Worm (Caenorhabditis elegans) whole organism, young adult: ENCODE results near the gene K01G5.10.

Experiments
- B0035.1 ChIP-seq: sonication (generic microtip); optimal IDR thresholded peaks from 2 replicates; lab custom pipeline; 2016; ENCODE audit warnings: missing genetic modification characterization, mild to moderate bottlenecking, missing compliant biosample characterization, missing genotype, missing genetic modification reagents
- B0261.1 ChIP-seq: sonication (generic microtip); optimal IDR thresholded peaks from 2 replicates; lab custom pipeline; 2016; ENCODE audit warnings: mild to moderate bottlenecking, missing genetic modification characterization, moderate library complexity, missing compliant biosample characterization
- B0336.3 ChIP-seq: fragments of 200-800 bp; sonication (Bioruptor generic); IDR thresholded peaks from 2 replicates; pipeline ENCODE4 v1.3.6; 2022; ENCODE audit warnings: missing genetic modification characterization, missing compliant biosample characterization
- C06A6.2 ChIP-seq: fragments of 200-800 bp; sonication (Bioruptor generic); conservative IDR thresholded peaks from 2 replicates; pipeline ENCODE4 v1.3.6; 2022; ENCODE audit warnings: missing genetic modification characterization, missing compliant biosample characterization
- D2030.7 ChIP-seq: fragments of 200-800 bp; sonication (Bioruptor generic); IDR thresholded peaks from 2 replicates; pipeline ENCODE4 v1.3.6; 2022; ENCODE audit warnings: missing genetic modification reagents, missing genetic modification characterization, missing compliant biosample characterization
- F10E7.11 ChIP-seq: sonication (generic microtip); optimal IDR thresholded peaks from 2 replicates; lab custom pipeline; 2017; ENCODE audit warnings: mild to moderate bottlenecking, missing genetic modification characterization, moderate library complexity, missing compliant biosample characterization
- F22D6.2 ChIP-seq: sonication (generic microtip); optimal IDR thresholded peaks from 2 replicates; lab custom pipeline; 2016; ENCODE audit warnings: mild to moderate bottlenecking, missing genetic modification characterization, missing compliant biosample characterization
- F23B12.7 ChIP-seq: sonication (generic microtip); optimal IDR thresholded peaks from 2 replicates; lab custom pipeline; 2017; ENCODE audit warnings: missing genetic modification characterization, mild to moderate bottlenecking, missing compliant biosample characterization, antibody characterized with exemption, moderate library complexity; ENCODE audit not compliant: insufficient read depth
- F49E8.2 ChIP-seq: sonication (generic microtip); optimal IDR thresholded peaks from 3 replicates; lab custom pipeline; 2017; ENCODE audit warnings: missing genetic modification characterization, mild to moderate bottlenecking, missing compliant biosample characterization, antibody characterized with exemption, moderate library complexity; ENCODE audit not compliant: insufficient read depth
- F52B5.7 ChIP-seq: sonication (generic microtip); optimal IDR thresholded peaks from 2 replicates; lab custom pipeline; 2016; ENCODE audit warnings: mild to moderate bottlenecking, missing genetic modification characterization, missing compliant biosample characterization
- F57A8.1 ChIP-seq: fragments of 200-800 bp; sonication (Bioruptor generic); optimal IDR thresholded peaks from 2 replicates; lab custom pipeline; 2018; ENCODE audit warnings: mild to moderate bottlenecking, missing genetic modification characterization, moderate library complexity, missing compliant biosample characterization
- K11D2.4 ChIP-seq: fragments of 200-800 bp; sonication (Bioruptor generic); IDR thresholded peaks from 2 replicates; pipeline ENCODE4 v1.3.6; 2022; ENCODE audit warnings: missing genetic modification reagents, missing genetic modification characterization, missing compliant biosample characterization
- T07F8.4 ChIP-seq: sonication (generic microtip); optimal IDR thresholded peaks from 2 replicates; lab custom pipeline; 2016; ENCODE audit warnings: mild to moderate bottlenecking, missing genetic modification characterization, moderate library complexity, missing compliant biosample characterization
- Y56A3A.18 ChIP-seq: fragments of 200-800 bp; sonication (Bioruptor generic); IDR thresholded peaks from 2 replicates; pipeline ENCODE4 v1.3.6; 2022; ENCODE audit warnings: missing genetic modification reagents, missing genetic modification characterization, missing compliant biosample characterization
- ZK185.1 ChIP-seq: sonication (generic microtip); optimal IDR thresholded peaks from 2 replicates; lab custom pipeline; 2016; ENCODE audit warnings: mild to moderate bottlenecking, missing genetic modification characterization, missing compliant biosample characterization; ENCODE audit not compliant: poor library complexity, severe bottlenecking
- akir-1 ChIP-seq: fragments of 200-800 bp; sonication (Bioruptor generic); optimal IDR thresholded peaks from 2 replicates; lab custom pipeline; 2018; ENCODE audit warnings: mild to moderate bottlenecking, missing genetic modification characterization, moderate library complexity, missing compliant biosample characterization
- attf-3 ChIP-seq: fragments of 200-800 bp; sonication (Bioruptor generic); conservative IDR thresholded peaks from 2 replicates; pipeline ENCODE4 v1.3.6; 2022; ENCODE audit warnings: missing genetic modification reagents, missing genetic modification characterization, missing compliant biosample characterization
- cebp-1 ChIP-seq, 2 experiments: fragments of 200-800 bp in 1 of 2; sonication (Bioruptor generic) in 1 of 2; sonication (generic microtip) in 1 of 2; IDR thresholded peaks in 1 of 2; optimal IDR thresholded peaks in 1 of 2; 2 replicates each; pipeline versions ENCODE4 v1.3.6 to Lab custom; 2017 to 2022; ENCODE audit warnings: missing compliant biosample characterization in 2 of 2, missing genetic modification characterization in 2 of 2, mild to moderate bottlenecking in 1 of 2, missing genetic modification reagents in 1 of 2, moderate library complexity in 1 of 2
- ceh-100 ChIP-seq: fragments of 200-800 bp; sonication (Bioruptor generic); IDR thresholded peaks from 2 replicates; pipeline ENCODE4 v1.3.6; 2022; ENCODE audit warnings: missing genetic modification reagents, missing genetic modification characterization, missing compliant biosample characterization
- ceh-40 ChIP-seq: fragments of 200-800 bp; sonication (Bioruptor generic); IDR thresholded peaks from 2 replicates; pipeline ENCODE4 v1.3.6; 2022; ENCODE audit warnings: missing genetic modification characterization, missing compliant biosample characterization
- chd-7 ChIP-seq: sonication (generic microtip); optimal IDR thresholded peaks from 2 replicates; lab custom pipeline; 2016; ENCODE audit warnings: mild to moderate bottlenecking, missing genetic modification characterization, moderate library complexity, missing compliant biosample characterization
- die-1 ChIP-seq: sonication (generic microtip); optimal IDR thresholded peaks from 2 replicates; lab custom pipeline; 2016; ENCODE audit warnings: missing genotype, mild to moderate bottlenecking, missing genetic modification characterization, missing compliant biosample characterization
- egl-18 ChIP-seq: fragments of 200-800 bp; sonication (Bioruptor generic); IDR thresholded peaks from 2 replicates; pipeline ENCODE4 v1.3.6; 2022; ENCODE audit warnings: missing genetic modification reagents, missing genetic modification characterization, missing compliant biosample characterization
- fkh-3 ChIP-seq: sonication (generic microtip); optimal IDR thresholded peaks from 2 replicates; lab custom pipeline; 2016; ENCODE audit warnings: mild to moderate bottlenecking, missing genetic modification characterization, missing compliant biosample characterization
- hmg-20 ChIP-seq: fragments of 200-800 bp; sonication (Bioruptor generic); IDR thresholded peaks from 2 replicates; pipeline ENCODE4 v1.3.6; 2022; ENCODE audit warnings: missing genetic modification reagents, missing genetic modification characterization, missing compliant biosample characterization
- lsl-1 ChIP-seq: fragments of 200-800 bp; sonication (Bioruptor generic); optimal IDR thresholded peaks from 2 replicates; lab custom pipeline; 2018; ENCODE audit warnings: mild to moderate bottlenecking, missing genetic modification characterization, moderate library complexity, missing compliant biosample characterization
- lsy-27 ChIP-seq: sonication (generic microtip); optimal IDR thresholded peaks from 2 replicates; lab custom pipeline; 2017; ENCODE audit warnings: missing genetic modification characterization, mild to moderate bottlenecking, missing compliant biosample characterization, antibody characterized with exemption, missing genotype, borderline replicate concordance; ENCODE audit not compliant: insufficient read depth
- madf-10 ChIP-seq: sonication (generic microtip); optimal IDR thresholded peaks from 2 replicates; lab custom pipeline; 2016; ENCODE audit warnings: mild to moderate bottlenecking, missing genetic modification characterization, missing compliant biosample characterization
- madf-8 ChIP-seq: fragments of 200-800 bp; sonication (Bioruptor generic); conservative IDR thresholded peaks from 2 replicates; pipeline ENCODE4 v1.3.6; 2022; ENCODE audit warnings: missing genetic modification reagents, missing genetic modification characterization, missing compliant biosample characterization
- mxl-1 ChIP-seq: sonication (generic microtip); optimal IDR thresholded peaks from 2 replicates; lab custom pipeline; 2016; ENCODE audit warnings: missing genetic modification characterization, missing compliant biosample characterization
- nfya-2 ChIP-seq: fragments of 200-800 bp; sonication (Bioruptor generic); IDR thresholded peaks from 2 replicates; pipeline ENCODE4 v1.3.6; 2022; ENCODE audit warnings: missing genetic modification reagents, missing genetic modification characterization, missing compliant biosample characterization
- nhr-120 ChIP-seq: fragments of 200-800 bp; sonication (Bioruptor generic); IDR thresholded peaks from 2 replicates; pipeline ENCODE4 v1.3.6; 2022; ENCODE audit warnings: missing genetic modification characterization, missing compliant biosample characterization
- nhr-179 ChIP-seq: sonication (generic microtip); optimal IDR thresholded peaks from 2 replicates; lab custom pipeline; 2016; ENCODE audit warnings: mild to moderate bottlenecking, missing genetic modification characterization, missing compliant biosample characterization
- nhr-27 ChIP-seq: fragments of 200-800 bp; sonication (Bioruptor generic); optimal IDR thresholded peaks from 2 replicates; lab custom pipeline; 2018; ENCODE audit warnings: mild to moderate bottlenecking, missing genetic modification characterization, moderate library complexity, missing compliant biosample characterization
- nhr-90 ChIP-seq: sonication (generic microtip); optimal IDR thresholded peaks from 2 replicates; lab custom pipeline; 2016; ENCODE audit warnings: missing genotype, mild to moderate bottlenecking, missing genetic modification characterization, missing compliant biosample characterization
- pha-4 ChIP-seq: fragments of 150-350 bp; sonication (generic microtip); optimal IDR thresholded peaks from 2 replicates; lab custom pipeline; 2014; ENCODE audit warnings: missing biosample characterization, missing genetic modification reagents, missing genetic modification characterization
- repo-1 ChIP-seq: sonication (generic microtip); optimal IDR thresholded peaks from 2 replicates; lab custom pipeline; 2017; ENCODE audit warnings: mild to moderate bottlenecking, missing genetic modification characterization, missing compliant biosample characterization
- rpc-1 ChIP-seq, 2 experiments: fragments of 150-350 bp in 1 of 2; sonication (generic microtip) in 1 of 2; optimal IDR thresholded peaks; 2 replicates each; lab custom pipeline; 2014 to 2018; ENCODE audit warnings: missing biosample characterization in 1 of 2, missing genetic modification characterization in 1 of 2, missing genetic modification reagents in 1 of 2, missing genotype in 1 of 2
- snpc-4 ChIP-seq, 5 experiments: fragments of 150-350 bp in 1 of 5; sonication (generic microtip) in 4 of 5; optimal IDR thresholded peaks; 2 replicates each; lab custom pipeline; 2014 to 2018; ENCODE audit warnings: missing genetic modification characterization in 5 of 5, missing biosample characterization in 3 of 5, antibody characterized with exemption in 2 of 5, mild to moderate bottlenecking in 2 of 5, missing compliant biosample characterization in 2 of 5, missing genotype in 2 of 5, moderate library complexity in 2 of 5, missing genetic modification reagents in 1 of 5
- somi-1 ChIP-seq: fragments of 200-800 bp; sonication (Bioruptor generic); optimal IDR thresholded peaks from 2 replicates; lab custom pipeline; 2018; ENCODE audit warnings: mild to moderate bottlenecking, missing genetic modification characterization, missing compliant biosample characterization
- tbp1 ChIP-seq: fragments of 200-800 bp; sonication (Bioruptor generic); optimal IDR thresholded peaks from 2 replicates; lab custom pipeline; 2018; ENCODE audit warnings: mild to moderate bottlenecking, missing genetic modification characterization, missing compliant biosample characterization
- tbx-9 ChIP-seq: sonication (generic microtip); optimal IDR thresholded peaks from 2 replicates; lab custom pipeline; 2016; ENCODE audit warnings: borderline replicate concordance, missing genetic modification characterization, inconsistent platforms, missing compliant biosample characterization
- xnd-1 ChIP-seq: sonication (generic microtip); optimal IDR thresholded peaks from 2 replicates; lab custom pipeline; 2016; ENCODE audit warnings: missing genotype, missing genetic modification reagents, missing genetic modification characterization, missing compliant biosample characterization
- zfh-2 ChIP-seq: fragments of 200-800 bp; sonication (Bioruptor generic); conservative IDR thresholded peaks from 2 replicates; pipeline ENCODE4 v1.3.6; 2022; ENCODE audit warnings: missing genetic modification reagents, missing genetic modification characterization, missing compliant biosample characterization
- ztf-25 ChIP-seq: fragments of 200-800 bp; sonication (Bioruptor generic); IDR thresholded peaks from 2 replicates; pipeline ENCODE4 v1.3.6; 2022; ENCODE audit warnings: missing genetic modification reagents, missing genetic modification characterization, missing compliant biosample characterization
- ztf-28 ChIP-seq: fragments of 200-800 bp; sonication (Bioruptor generic); IDR thresholded peaks from 2 replicates; pipeline ENCODE4 v1.3.6; 2022; ENCODE audit warnings: missing genetic modification reagents, missing genetic modification characterization, missing compliant biosample characterization

Gene K01G5.10

ce11 chrIII:10746406-10746807, 11.9 kb downstream of the K01G5.10 start (continued):
- no peak for TF ChIP-seq egl-18 (GFP tag; lab: Robert Waterston, UW)
- TF ChIP-seq nhr-120 (GFP tag; lab: Robert Waterston, UW) = no peak
- TF ChIP-seq lsy-27 (tag; lab: Kevin White, UChicago) = no peak
- TF ChIP-seq F10E7.11 (tag; lab: Kevin White, UChicago) = peak; percentile 77
- no peak for TF ChIP-seq madf-10
- TF ChIP-seq nhr-27 (tag; lab: Kevin White, UChicago) = no peak
- TF ChIP-seq F57A8.1 (GFP tag; lab: Kevin White, UChicago) = peak; percentile 63
- peak; percentile 93 for TF ChIP-seq F49E8.2 (tag; lab: Kevin White, UChicago)
- TF ChIP-seq F23B12.7 (tag; lab: Kevin White, UChicago) = peak; percentile 32
- TF ChIP-seq hmg-20 (GFP tag; lab: Robert Waterston, UW) = no peak
- TF ChIP-seq xnd-1 (tag; lab: Kevin White, UChicago) = peak; percentile 68
- TF ChIP-seq cebp-1 (GFP tag; IDR thresholded peaks at IDR 0.05; lab: Robert Waterston, UW) = no peak
- peak; percentile 61 for TF ChIP-seq cebp-1 (tag; optimal IDR thresholded peaks at IDR 0.05; lab: Kevin White, UChicago)
- TF ChIP-seq B0336.3 (GFP tag; lab: Robert Waterston, UW) = peak; percentile 93; the same call in 1 of the 2 replicates
- no peak for TF ChIP-seq rpc-1 (optimal IDR thresholded peaks at IDR 0.05; lab: Kevin White, UChicago)
- TF ChIP-seq rpc-1 (tag; optimal IDR thresholded peaks at IDR 0.05; lab: Kevin White, UChicago) = peak; percentile 6
- peak; percentile 73; the same call in 1 of the 2 replicates for TF ChIP-seq Y56A3A.18 (GFP tag; lab: Robert Waterston, UW)
- no peak for TF ChIP-seq F22D6.2 (tag; lab: Kevin White, UChicago)
- no peak for TF ChIP-seq ztf-28 (GFP tag; lab: Robert Waterston, UW)
- TF ChIP-seq B0261.1 (tag; lab: Kevin White, UChicago) = no peak
- peak; percentile 70; the same call in 1 of the 2 replicates for TF ChIP-seq ceh-40 (GFP tag; lab: Robert Waterston, UW)
- peak; percentile 19 for TF ChIP-seq tbx-9 (tag; lab: Kevin White, UChicago)
- TF ChIP-seq ceh-100 (GFP tag; lab: Robert Waterston, UW) = peak; percentile 49
- TF ChIP-seq chd-7 (tag; lab: Kevin White, UChicago) = peak; percentile 61
- peak; percentile 77 for TF ChIP-seq D2030.7 (GFP tag; lab: Robert Waterston, UW)
- TF ChIP-seq zfh-2 = no peak
- TF ChIP-seq nhr-179 = no peak
- peak; percentile 61 for TF ChIP-seq lsl-1 (GFP tag; lab: Kevin White, UChicago)
- TF ChIP-seq fkh-3 (tag; lab: Kevin White, UChicago) = no peak
- no peak for TF ChIP-seq C06A6.2
- TF ChIP-seq T07F8.4 (tag; lab: Kevin White, UChicago) = peak; percentile 44
- no peak for TF ChIP-seq akir-1 (GFP tag; lab: Kevin White, UChicago)
- no peak for TF ChIP-seq K11D2.4 (GFP tag; lab: Robert Waterston, UW)
- TF ChIP-seq attf-3 (GFP tag; lab: Robert Waterston, UW) = no peak
- no peak for TF ChIP-seq somi-1 (GFP tag; lab: Kevin White, UChicago)
- TF ChIP-seq die-1 = peak; percentile 80
- no peak for TF ChIP-seq pha-4 (tag; lab: Kevin White, UChicago)
- TF ChIP-seq nhr-90 (tag; lab: Kevin White, UChicago) = peak; percentile 43
- TF ChIP-seq snpc-4 (GFP tag; optimal IDR thresholded peaks at IDR 0.05; lab: Kevin White, UChicago) = no peak
- TF ChIP-seq snpc-4 (tag; optimal IDR thresholded peaks at IDR 0.05; lab: Kevin White, UChicago) = peak in 1 of 4 experiments; percentile 56
- TF ChIP-seq madf-8 = peak; percentile 61; the same call in 1 of the 2 replicates
- TF ChIP-seq B0035.1 (tag; lab: Kevin White, UChicago) = no peak
- peak; percentile 73 for TF ChIP-seq F52B5.7 (tag; lab: Kevin White, UChicago)
- peak; percentile 52 for TF ChIP-seq tbp1
- TF ChIP-seq repo-1 (tag; lab: Kevin White, UChicago) = peak; percentile 1
- peak; percentile 33 for TF ChIP-seq mxl-1
- peak; percentile 45; the same call in 1 of the 2 replicates for TF ChIP-seq nfya-2 (GFP tag; lab: Robert Waterston, UW)
- TF ChIP-seq ZK185.1 (tag; lab: Kevin White, UChicago) = no peak
- peak; percentile 11; the same call in 1 of the 2 replicates for TF ChIP-seq ztf-25 (GFP tag; lab: Robert Waterston, UW)
